Worm (Caenorhabditis elegans) whole organism, mixed stage, embryonic: ENCODE data around the gene T11F9.7.

Source experiments
- blmp-1 ChIP-seq: fragments of 150-350 bp; optimal IDR thresholded peaks from 2 replicates; lab custom pipeline; 2014; ENCODE audit warnings: missing biosample characterization, missing genetic modification characterization
- elt-1 ChIP-seq: sonication (generic microtip); optimal IDR thresholded peaks from 2 replicates; lab custom pipeline; 2017; ENCODE audit warnings: missing genetic modification characterization, mild to moderate bottlenecking, missing compliant biosample characterization, antibody characterized with exemption, moderate library complexity, borderline replicate concordance; ENCODE audit not compliant: insufficient read depth
- unc-39 ChIP-seq: fragments of 150-350 bp; optimal IDR thresholded peaks from 2 replicates; lab custom pipeline; 2014; ENCODE audit warnings: missing biosample characterization, missing genetic modification characterization

- TF ChIP-seq elt-1 (tag; lab: Kevin White, UChicago) (no peak), unc-39 (tag; lab: Kevin White, UChicago) (no peak), blmp-1 (tag; lab: Kevin White, UChicago) (no peak)
Observed at ce11 chrV:11479406-11479805, 3.7 kb downstream of the T11F9.7 start, which contains the start of gene T11F9.22.
